Fruit fly (Drosophila melanogaster): Measurements from ENCODE around the gene CG12531.

Gene CG12531

dm6 chrX:19750626-19751149 lies 32.0 kb downstream of the CG12531 start, which contains the start of gene Abcd3 (continued):
- TF ChIP-seq NK7.1 (GFP tag; optimal IDR thresholded peaks at IDR 0.05) (no peak), CG2116 (GFP tag; optimal IDR thresholded peaks at IDR 0.05) (peak; percentile 56), CG6175 (GFP tag; IDR thresholded peaks at IDR 0.05) (0 out of 3 replicates have a peak, but pooled peaks have one; percentile 40), CG6683 (GFP tag; optimal IDR thresholded peaks at IDR 0.05) (peak; percentile 24), so (GFP tag; IDR thresholded peaks at IDR 0.05) (peak; percentile 74; the same call in 2 of the 3 replicates), Ssrp (tag; optimal IDR thresholded peaks at IDR 0.05) (no peak), CG12299 (tag; optimal IDR thresholded peaks at IDR 0.05) (peak; percentile 42), CG4404 (GFP tag; IDR thresholded peaks at IDR 0.05) (no peak), Sox100B (GFP tag; optimal IDR thresholded peaks at IDR 0.05) (no peak), CG1602 (GFP tag; optimal IDR thresholded peaks at IDR 0.05) (no peak), sens-2 (GFP tag; IDR thresholded peaks at IDR 0.05) (no peak), cg (GFP tag; optimal IDR thresholded peaks at IDR 0.05) (peak; percentile 76), Lim3 (GFP tag; IDR thresholded peaks at IDR 0.05) (no peak), CG13296 (GFP tag; optimal IDR thresholded peaks at IDR 0.05) (peak; percentile 21), CG9215 (GFP tag; IDR thresholded peaks at IDR 0.05) (no peak), Hmx (GFP tag; optimal IDR thresholded peaks at IDR 0.05) (no peak), Awh (GFP tag; IDR thresholded peaks at IDR 0.05) (0 out of 2 replicates have a peak, but pooled peaks have one; percentile 42), tin (GFP tag; optimal IDR thresholded peaks at IDR 0.05) (no peak), luna (GFP tag; optimal IDR thresholded peaks at IDR 0.05) (no peak), CG8765 (GFP tag; IDR thresholded peaks at IDR 0.05) (no peak), chif (GFP tag; optimal IDR thresholded peaks at IDR 0.05) (peak in 1 of 2 experiments; percentile 0), ci (GFP tag; IDR thresholded peaks at IDR 0.05) (peak; percentile 68; the same call in 1 of the 3 replicates), Trl (optimal IDR thresholded peaks at IDR 0.05) (peak in 1 of 2 experiments; percentile 39), Trl (GFP tag; optimal IDR thresholded peaks at IDR 0.05) (peak; percentile 51), CG4360 (GFP tag; IDR thresholded peaks at IDR 0.05) (no peak), CG5953 (GFP tag; IDR thresholded peaks at IDR 0.05) (no peak), CkIIα-i1 (GFP tag; IDR thresholded peaks at IDR 0.05) (no peak), sug (tag; optimal IDR thresholded peaks at IDR 0.05) (peak; percentile 59), Abd-B (GFP tag; optimal IDR thresholded peaks at IDR 0.05) (no peak), CG11723 (GFP tag; optimal IDR thresholded peaks at IDR 0.05) (peak; percentile 28), CG8089 (GFP tag; optimal IDR thresholded peaks at IDR 0.05) (peak; percentile 31), crol (GFP tag; IDR thresholded peaks at IDR 0.05) (0 out of 2 replicates have a peak, but pooled peaks have one; percentile 45), chm (GFP tag; IDR thresholded peaks at IDR 0.05) (peak; percentile 66; the same call in 1 of the 2 replicates), nom (GFP tag; optimal IDR thresholded peaks at IDR 0.05) (peak; percentile 73), ken (GFP tag; IDR thresholded peaks at IDR 0.05) (peak; percentile 56; the same call in 1 of the 3 replicates), CG34376 (GFP tag; optimal IDR thresholded peaks at IDR 0.05) (peak; percentile 88), CG8359 (GFP tag; optimal IDR thresholded peaks at IDR 0.05; ENCODE audit: borderline replicate concordance) (peak; percentile 18), PHDP (tag; optimal IDR thresholded peaks at IDR 0.05) (peak; percentile 26), D19B (GFP tag; optimal IDR thresholded peaks at IDR 0.05) (no peak), Hand (GFP tag; optimal IDR thresholded peaks at IDR 0.05) (peak; percentile 34), CG6765 (GFP tag; optimal IDR thresholded peaks at IDR 0.05) (peak; percentile 25), CG13424 (tag; optimal IDR thresholded peaks at IDR 0.05) (no peak), Meics (GFP tag; optimal IDR thresholded peaks at IDR 0.05) (peak; percentile 29), aop (GFP tag; IDR thresholded peaks at IDR 0.05) (no peak), knrl (GFP tag; IDR thresholded peaks at IDR 0.05; ENCODE audit: partially characterized antibody) (peak; percentile 58), CG13624 (GFP tag; optimal IDR thresholded peaks at IDR 0.05) (peak; percentile 76), CG1792 (GFP tag; optimal IDR thresholded peaks at IDR 0.05) (peak; percentile 40), tx (GFP tag; optimal IDR thresholded peaks at IDR 0.05) (no peak), CG42726 (GFP tag; IDR thresholded peaks at IDR 0.05; ENCODE audit: partially characterized antibody) (peak; percentile 67; the same call in 1 of the 2 replicates), grn (GFP tag; optimal IDR thresholded peaks at IDR 0.05) (no peak), Six4 (GFP tag; optimal IDR thresholded peaks at IDR 0.05) (no peak)
